Worm (Caenorhabditis elegans): ENCODE results near the gene tmd-2.
A peak's percentile ranks its signal among the peaks of the same experiment; 100 is the strongest.

The tmd-2 gene

ce11 chrV:8348959-8349389 is 14.5 kb downstream of the tmd-2 start (continued):
- TF ChIP-seq lsl-1 (GFP tag; optimal IDR thresholded peaks at IDR 0.05) (peak; percentile 81), egrh-3 (GFP tag; IDR thresholded peaks at IDR 0.05) (peak; percentile 50; the same call in 1 of the 2 replicates)

ce11 chrV:8349950-8350349 is 15.5 kb downstream of the tmd-2 start:
- TF ChIP-seq ztf-3 (GFP tag; optimal IDR thresholded peaks at IDR 0.05) (no peak), B0336.3 (GFP tag; IDR thresholded peaks at IDR 0.05) (no peak), sea-2 (GFP tag; IDR thresholded peaks at IDR 0.05) (no peak), ekl-4 (GFP tag; IDR thresholded peaks at IDR 0.05) (no peak), sdz-38 (tag; optimal IDR thresholded peaks at IDR 0.05) (no peak), mel-28 (tag; optimal IDR thresholded peaks at IDR 0.05; ENCODE audit: borderline replicate concordance) (no peak), madf-6 (GFP tag; IDR thresholded peaks at IDR 0.05) (no peak), F22D6.2 (tag; optimal IDR thresholded peaks at IDR 0.05) (no peak), egl-18 (GFP tag; IDR thresholded peaks at IDR 0.05) (no peak), bed-1 (GFP tag; IDR thresholded peaks at IDR 0.05) (no peak), ceh-100 (GFP tag; IDR thresholded peaks at IDR 0.05) (no peak), hmg-1.2 (GFP tag; IDR thresholded peaks at IDR 0.05) (no peak), cebp-2 (GFP tag; IDR thresholded peaks at IDR 0.05) (no peak), mcd-1 (GFP tag; IDR thresholded peaks at IDR 0.05) (no peak), dpff-1 (tag; optimal IDR thresholded peaks at IDR 0.05) (no peak), ztf-26 (tag; optimal IDR thresholded peaks at IDR 0.05) (no peak), C17E4.6 (GFP tag; IDR thresholded peaks at IDR 0.05) (no peak), aptf-3 (GFP tag; IDR thresholded peaks at IDR 0.05) (no peak), tbp1 (GFP tag; optimal IDR thresholded peaks at IDR 0.05) (no peak)

ce11 chrV:8351371-8351770 is 16.9 kb downstream of the tmd-2 start, which contains the start of gene srsx-22:
srsx-22 (plus strand) TSS chrV:8351671.
- TF ChIP-seq ceh-91 (GFP tag; IDR thresholded peaks at IDR 0.05) (no peak), ZK185.1 (tag; optimal IDR thresholded peaks at IDR 0.05; ENCODE audit: poor library complexity, severe bottlenecking) (no peak), F49E8.2 (tag; optimal IDR thresholded peaks at IDR 0.05; ENCODE audit: insufficient read depth) (no peak), nfya-2 (GFP tag; IDR thresholded peaks at IDR 0.05) (no peak), attf-3 (GFP tag; conservative IDR thresholded peaks at IDR 0.05) (no peak), hrde-1 (tag; optimal IDR thresholded peaks at IDR 0.05; ENCODE audit: borderline replicate concordance) (no peak), ztf-25 (GFP tag; IDR thresholded peaks at IDR 0.05) (no peak), hsf-1 (GFP tag; IDR thresholded peaks at IDR 0.05) (no peak), F23B12.7 (tag; optimal IDR thresholded peaks at IDR 0.05; ENCODE audit: insufficient read depth) (no peak), nhr-120 (GFP tag; IDR thresholded peaks at IDR 0.05) (no peak), Y53G8AR.9 (GFP tag; conservative IDR thresholded peaks at IDR 0.05) (no peak), Y67H2A.10 (GFP tag; conservative IDR thresholded peaks at IDR 0.05) (no peak), lir-1 (GFP tag; conservative IDR thresholded peaks at IDR 0.05) (no peak), mcd-1 (GFP tag; IDR thresholded peaks at IDR 0.05) (no peak), nfyb-1 (GFP tag; IDR thresholded peaks at IDR 0.05) (no peak), ccch-3 (GFP tag; optimal IDR thresholded peaks at IDR 0.05) (no peak), pbrm-1 (GFP tag; IDR thresholded peaks at IDR 0.05) (no peak)

Measured in whole organism, young adult.